Worm (Caenorhabditis elegans): ENCODE results near the gene hrg-7.

Gene hrg-7

DNA sequence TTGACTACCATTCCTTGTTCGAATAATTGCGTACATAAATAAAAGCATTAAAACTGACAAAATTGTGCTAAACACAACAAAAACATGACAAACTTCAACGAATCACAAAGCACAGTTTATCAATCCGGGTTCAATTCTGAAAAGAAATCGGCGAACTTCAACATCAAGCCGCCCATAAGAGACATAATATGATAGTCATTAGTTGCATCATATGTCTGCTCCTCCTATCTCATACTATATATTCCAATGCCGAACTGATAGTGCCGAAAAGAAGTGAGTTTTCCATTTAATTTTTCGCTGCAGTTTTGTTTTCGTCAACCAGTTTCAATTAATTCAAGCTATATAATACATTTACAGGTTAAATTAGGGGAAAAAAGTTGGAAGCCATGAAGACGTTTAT lies at the start of gene hrg-7:
Gene hrg-7 (plus strand): TSS at position 358 of the 400 bp plus-strand sequence.
- TF ChIP-seq tbx-37 (GFP tag; conservative IDR thresholded peaks at IDR 0.05) (no peak), ets-7 (tag; optimal IDR thresholded peaks at IDR 0.05) (no peak), tbx-11 (GFP tag; IDR thresholded peaks at IDR 0.05) (no peak), hmbx-1 (tag; optimal IDR thresholded peaks at IDR 0.05) (no peak), scrt-1 (GFP tag; IDR thresholded peaks at IDR 0.05) (no peak), sea-1 (GFP tag; conservative IDR thresholded peaks at IDR 0.05) (no peak), ceh-13 (GFP tag; optimal IDR thresholded peaks at IDR 0.05) (no peak), tra-4 (tag; optimal IDR thresholded peaks at IDR 0.05) (no peak), aly-1 (tag; optimal IDR thresholded peaks at IDR 0.05) (no peak), hmg-4 (GFP tag; optimal IDR thresholded peaks at IDR 0.05) (no peak), B0310.2 (tag; optimal IDR thresholded peaks at IDR 0.05) (no peak), F13C5.2 (tag; optimal IDR thresholded peaks at IDR 0.05) (no peak), pes-1 (GFP tag; IDR thresholded peaks at IDR 0.05) (no peak), hnd-1 (tag; optimal IDR thresholded peaks at IDR 0.05) (no peak), ama-1 (optimal IDR thresholded peaks at IDR 0.05) (no peak)

ce11 chrV:12695155-12695554 lies 46.7 kb upstream of the hrg-7 start, which contains the start of gene parn-1:
parn-1 (minus strand) TSS chrV:12695255.
- TF ChIP-seq hmbx-1 (tag; optimal IDR thresholded peaks at IDR 0.05) (no peak), flt-1 (GFP tag; IDR thresholded peaks at IDR 0.05) (no peak), ceh-13 (GFP tag; optimal IDR thresholded peaks at IDR 0.05) (no peak), tbx-37 (GFP tag; conservative IDR thresholded peaks at IDR 0.05) (no peak), tbx-11 (GFP tag; IDR thresholded peaks at IDR 0.05) (no peak), scrt-1 (GFP tag; IDR thresholded peaks at IDR 0.05) (no peak), ama-1 (optimal IDR thresholded peaks at IDR 0.05) (no peak), ets-7 (tag; optimal IDR thresholded peaks at IDR 0.05) (no peak), hnd-1 (tag; optimal IDR thresholded peaks at IDR 0.05) (no peak), tra-4 (tag; optimal IDR thresholded peaks at IDR 0.05) (no peak), F13C5.2 (tag; optimal IDR thresholded peaks at IDR 0.05) (no peak), pes-1 (GFP tag; IDR thresholded peaks at IDR 0.05) (no peak), aly-1 (tag; optimal IDR thresholded peaks at IDR 0.05) (no peak), ceh-36 (tag; optimal IDR thresholded peaks at IDR 0.05) (no peak), sea-1 (GFP tag; conservative IDR thresholded peaks at IDR 0.05) (no peak), B0310.2 (tag; optimal IDR thresholded peaks at IDR 0.05) (no peak), hmg-4 (GFP tag; optimal IDR thresholded peaks at IDR 0.05) (no peak)

DNA sequence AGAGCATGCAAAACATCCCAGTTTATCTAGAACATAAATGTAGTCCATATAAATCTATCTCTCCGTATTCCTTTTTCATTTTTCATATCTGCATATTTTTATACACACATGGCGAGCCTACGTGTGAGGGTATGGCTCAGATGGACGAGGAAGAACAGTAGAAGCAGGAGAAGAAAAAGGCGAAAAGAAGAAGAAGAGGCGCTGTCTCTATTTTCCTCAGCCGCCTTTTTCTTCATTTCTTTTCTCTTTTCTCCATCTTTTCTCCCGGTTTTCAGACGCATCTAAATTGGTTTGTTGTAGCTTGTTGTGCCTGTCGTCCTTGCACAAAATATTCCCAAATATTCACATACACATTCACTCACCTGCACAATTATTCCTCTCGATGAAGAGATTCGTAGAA lies 45.9 kb upstream of the hrg-7 start, which contains the start of gene K10C8.4:
Gene K10C8.4 (plus strand): TSS at position 301 of the 400 bp plus-strand sequence.
- no peak for TF ChIP-seq aly-1 (tag; optimal IDR thresholded peaks at IDR 0.05)
- no peak for TF ChIP-seq sea-1 (GFP tag; conservative IDR thresholded peaks at IDR 0.05)
- no peak for TF ChIP-seq ceh-36 (tag; optimal IDR thresholded peaks at IDR 0.05)
- TF ChIP-seq tbx-11 (GFP tag; IDR thresholded peaks at IDR 0.05): no peak
- TF ChIP-seq pes-1 (GFP tag; IDR thresholded peaks at IDR 0.05): no peak
- TF ChIP-seq hmbx-1 (tag; optimal IDR thresholded peaks at IDR 0.05): no peak

ce11 chrV:12696790-12697189 lies 45.1 kb upstream of the hrg-7 start:
- TF ChIP-seq hmbx-1 (tag; optimal IDR thresholded peaks at IDR 0.05): no peak
- TF ChIP-seq aly-1 (tag; optimal IDR thresholded peaks at IDR 0.05): no peak
- TF ChIP-seq flt-1 (GFP tag; IDR thresholded peaks at IDR 0.05): no peak
- TF ChIP-seq tra-4 (tag; optimal IDR thresholded peaks at IDR 0.05): no peak

- no peak for TF ChIP-seq tbx-11 (GFP tag; IDR thresholded peaks at IDR 0.05)
- TF ChIP-seq ama-1 (optimal IDR thresholded peaks at IDR 0.05): no peak
- no peak for TF ChIP-seq pes-1 (GFP tag; IDR thresholded peaks at IDR 0.05)
- no peak for TF ChIP-seq ceh-13 (GFP tag; optimal IDR thresholded peaks at IDR 0.05)
- TF ChIP-seq sea-1 (GFP tag; conservative IDR thresholded peaks at IDR 0.05): no peak
- no peak for TF ChIP-seq F13C5.2 (tag; optimal IDR thresholded peaks at IDR 0.05)
- TF ChIP-seq hmg-4 (GFP tag; optimal IDR thresholded peaks at IDR 0.05): no peak
- TF ChIP-seq hnd-1 (tag; optimal IDR thresholded peaks at IDR 0.05): no peak
- TF ChIP-seq tra-4 (tag; optimal IDR thresholded peaks at IDR 0.05): no peak
These were observed 44.4 kb upstream of the hrg-7 start, which contains the start of gene istr-1 for ce11 chrV:12697364-12697901. istr-1 (plus strand) TSS chrV:12697858.

- TF ChIP-seq aly-1 (tag; optimal IDR thresholded peaks at IDR 0.05): no peak
- TF ChIP-seq pes-1 (GFP tag; IDR thresholded peaks at IDR 0.05): no peak
- no peak for TF ChIP-seq hmg-4 (GFP tag; optimal IDR thresholded peaks at IDR 0.05)
- no peak for TF ChIP-seq ama-1 (optimal IDR thresholded peaks at IDR 0.05)
- TF ChIP-seq ceh-13 (GFP tag; optimal IDR thresholded peaks at IDR 0.05): no peak
- no peak for TF ChIP-seq F13C5.2 (tag; optimal IDR thresholded peaks at IDR 0.05)
- no peak for TF ChIP-seq hnd-1 (tag; optimal IDR thresholded peaks at IDR 0.05)
- no peak for TF ChIP-seq tbx-37 (GFP tag; conservative IDR thresholded peaks at IDR 0.05)
- TF ChIP-seq ceh-36 (tag; optimal IDR thresholded peaks at IDR 0.05): no peak
- no peak for TF ChIP-seq tra-4 (tag; optimal IDR thresholded peaks at IDR 0.05)
These were observed 40.2 kb upstream of the hrg-7 start for ce11 chrV:12701613-12702012.

ce11 chrV:12704077-12704476 lies 37.8 kb upstream of the hrg-7 start, which contains the start of gene R11D1.1:
R11D1.1 (plus strand) TSS chrV:12704377.
- TF ChIP-seq sea-1 (GFP tag; conservative IDR thresholded peaks at IDR 0.05): no peak
- no peak for TF ChIP-seq B0310.2 (tag; optimal IDR thresholded peaks at IDR 0.05)

ce11 chrV:12706511-12706910 lies 35.3 kb upstream of the hrg-7 start:
- no peak for TF ChIP-seq aly-1 (tag; optimal IDR thresholded peaks at IDR 0.05)
- no peak for TF ChIP-seq sea-1 (GFP tag; conservative IDR thresholded peaks at IDR 0.05)
- TF ChIP-seq hmbx-1 (tag; optimal IDR thresholded peaks at IDR 0.05): no peak
- no peak for TF ChIP-seq hmg-4 (GFP tag; optimal IDR thresholded peaks at IDR 0.05)
